Worm (Caenorhabditis elegans): ENCODE results near the gene unc-3.

The unc-3 gene

DNA sequence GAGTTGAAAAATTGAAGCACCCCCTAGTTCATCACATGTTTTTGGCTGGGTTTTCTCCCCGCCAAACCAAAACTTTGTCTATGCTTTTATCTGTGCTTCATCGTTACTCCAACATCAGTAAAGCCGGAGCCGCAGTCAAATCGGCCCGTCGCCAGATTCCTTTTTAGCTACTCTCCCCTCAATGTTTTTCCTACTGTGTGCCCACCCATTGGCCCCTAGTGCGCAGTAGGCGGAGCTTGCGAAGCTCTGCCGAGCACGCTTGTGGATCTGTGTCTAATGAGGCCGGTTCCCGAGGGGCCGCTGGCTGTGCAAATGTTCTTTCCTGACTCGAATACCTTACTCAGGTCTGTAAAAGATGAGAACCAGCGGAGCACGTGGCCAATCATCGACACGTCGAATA is 3.0 kb downstream of the unc-3 start:
- TF ChIP-seq zfh-2 (GFP tag; conservative IDR thresholded peaks at IDR 0.05) (peak; percentile 77), ama-1 (optimal IDR thresholded peaks at IDR 0.05) (no peak), ama-1 (GFP tag; optimal IDR thresholded peaks at IDR 0.05) (no peak), ceh-91 (GFP tag; IDR thresholded peaks at IDR 0.05) (no peak)

DNA sequence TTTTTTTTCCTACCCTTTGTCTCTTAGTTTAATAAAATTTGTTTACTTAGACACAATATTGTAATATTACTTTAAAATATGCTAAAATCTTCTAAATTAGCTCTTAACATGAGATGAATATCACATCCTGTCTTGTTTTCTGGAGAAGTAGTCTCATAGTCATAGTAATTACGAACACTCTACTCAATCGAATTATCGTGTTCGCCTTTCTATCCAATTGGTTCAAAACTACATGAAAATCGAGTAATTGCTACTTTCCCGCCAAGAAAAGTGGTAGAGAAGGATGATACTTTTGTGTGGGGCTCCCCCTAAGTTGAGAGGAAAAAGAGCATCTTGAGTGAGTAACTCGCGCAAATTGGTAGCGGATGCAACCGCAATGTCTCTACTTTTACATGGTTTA is 4.8 kb downstream of the unc-3 start:
- no peak for TF ChIP-seq rcor-1 (GFP tag; IDR thresholded peaks at IDR 0.05)
- no peak for TF ChIP-seq snpc-1.1 (tag; optimal IDR thresholded peaks at IDR 0.05; ENCODE audit: insufficient read depth)
- TF ChIP-seq ztf-18 (tag; optimal IDR thresholded peaks at IDR 0.05): no peak
- TF ChIP-seq hmg-1.2 (GFP tag; IDR thresholded peaks at IDR 0.05): no peak
- no peak for TF ChIP-seq madf-8 (GFP tag; conservative IDR thresholded peaks at IDR 0.05)
- no peak for TF ChIP-seq die-1 (tag; optimal IDR thresholded peaks at IDR 0.05)
- TF ChIP-seq lin-40 (tag; optimal IDR thresholded peaks at IDR 0.05): no peak
- TF ChIP-seq mcd-1 (GFP tag; IDR thresholded peaks at IDR 0.05): no peak
- no peak for TF ChIP-seq Y67H2A.10 (GFP tag; conservative IDR thresholded peaks at IDR 0.05)
- no peak for TF ChIP-seq let-526 (GFP tag; IDR thresholded peaks at IDR 0.05)
- TF ChIP-seq madf-10 (tag; optimal IDR thresholded peaks at IDR 0.05): no peak
- no peak for TF ChIP-seq athp-1 (tag; optimal IDR thresholded peaks at IDR 0.05)
- no peak for TF ChIP-seq attf-6 (GFP tag; IDR thresholded peaks at IDR 0.05)
- no peak for TF ChIP-seq gei-17 (GFP tag; optimal IDR thresholded peaks at IDR 0.05)
- TF ChIP-seq zfh-2 (GFP tag; conservative IDR thresholded peaks at IDR 0.05): no peak
- no peak for TF ChIP-seq ztf-3 (GFP tag; optimal IDR thresholded peaks at IDR 0.05)
- TF ChIP-seq ztf-28 (GFP tag; IDR thresholded peaks at IDR 0.05): no peak
- no peak for TF ChIP-seq efl-1 (GFP tag; optimal IDR thresholded peaks at IDR 0.05)
- TF ChIP-seq nhr-179 (tag; optimal IDR thresholded peaks at IDR 0.05): no peak

DNA sequence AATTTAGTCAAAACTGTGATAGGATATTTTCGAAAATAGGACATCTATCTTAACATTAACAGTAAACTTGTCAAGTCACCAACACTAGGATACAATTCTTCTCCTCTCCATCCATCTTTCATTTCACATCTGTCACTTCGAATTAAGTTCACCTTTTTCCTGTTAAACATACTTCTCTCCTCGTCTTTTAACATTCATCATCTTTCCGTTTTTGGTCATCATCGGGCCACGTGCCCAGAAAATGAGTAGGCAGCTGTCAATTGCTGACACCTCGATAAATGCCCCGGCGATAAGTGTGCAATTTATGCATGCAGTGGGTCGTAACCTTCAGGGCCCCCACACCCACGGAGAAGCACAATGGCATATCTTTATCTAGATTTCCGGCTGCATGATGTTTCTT is 6.8 kb downstream of the unc-3 start:
- TF ChIP-seq dox-1 (GFP tag; IDR thresholded peaks at IDR 0.05) (peak; percentile 38; the same call in 1 of the 2 replicates), lir-1 (GFP tag; conservative IDR thresholded peaks at IDR 0.05) (no peak), nhr-90 (tag; optimal IDR thresholded peaks at IDR 0.05) (peak; percentile 18), ztf-26 (tag; optimal IDR thresholded peaks at IDR 0.05) (no peak), unc-62 (GFP tag; optimal IDR thresholded peaks at IDR 0.05) (peak; percentile 57), let-607 (tag; optimal IDR thresholded peaks at IDR 0.05) (peak; percentile 18 to 92), atf-7 (tag; optimal IDR thresholded peaks at IDR 0.05) (peak; percentile 71), nhr-80 (tag; optimal IDR thresholded peaks at IDR 0.05) (peak; percentile 78)

DNA sequence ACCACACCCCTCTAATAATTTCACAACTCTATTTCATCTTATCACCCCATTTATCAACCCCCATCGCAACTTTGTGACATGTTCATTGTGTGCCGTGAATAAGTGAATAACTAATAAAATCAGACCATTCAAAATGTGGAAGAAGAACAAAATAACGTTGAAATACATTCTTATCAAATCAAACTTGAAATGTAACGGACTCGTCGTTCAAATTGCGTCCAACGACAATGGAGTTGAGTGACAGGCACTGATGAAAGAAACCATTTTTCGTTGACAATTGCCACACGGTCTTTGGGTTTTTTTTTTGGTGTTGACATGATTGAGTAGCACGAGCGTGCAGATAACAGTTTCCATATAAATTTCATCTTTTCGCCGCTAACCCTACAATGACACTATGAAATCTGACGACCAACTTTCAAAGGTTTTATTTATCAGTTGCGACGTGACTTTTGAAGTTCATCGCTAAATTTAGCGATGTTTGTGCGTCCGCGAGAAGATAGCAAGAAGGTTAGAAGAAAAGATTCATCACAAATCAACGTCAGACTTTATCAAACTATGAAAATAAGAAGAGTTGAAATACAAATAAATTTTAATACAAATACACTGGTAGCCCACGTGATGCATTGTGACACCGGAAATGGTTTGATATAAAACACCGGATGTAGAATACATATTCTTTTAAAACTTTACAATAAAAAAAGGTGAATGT is 10.2 kb downstream of the unc-3 start:
- TF ChIP-seq athp-1 (tag; optimal IDR thresholded peaks at IDR 0.05) (no peak), sptf-2 (GFP tag; optimal IDR thresholded peaks at IDR 0.05) (no peak), snpc-4 (GFP tag; optimal IDR thresholded peaks at IDR 0.05) (no peak), snpc-4 (tag; optimal IDR thresholded peaks at IDR 0.05) (peak in 2 of 4 experiments; percentile 11 to 27), die-1 (tag; optimal IDR thresholded peaks at IDR 0.05) (no peak), Y53G8AR.9 (GFP tag; conservative IDR thresholded peaks at IDR 0.05) (no peak), F49E8.2 (tag; optimal IDR thresholded peaks at IDR 0.05; ENCODE audit: insufficient read depth) (no peak), F22D6.2 (tag; optimal IDR thresholded peaks at IDR 0.05) (peak; percentile 20), lsy-27 (tag; optimal IDR thresholded peaks at IDR 0.05; ENCODE audit: borderline replicate concordance, insufficient read depth) (no peak), nhr-90 (tag; optimal IDR thresholded peaks at IDR 0.05) (peak; percentile 37), hmg-20 (GFP tag; IDR thresholded peaks at IDR 0.05) (no peak), B0019.2 (GFP tag; conservative IDR thresholded peaks at IDR 0.05) (no peak), chd-7 (tag; optimal IDR thresholded peaks at IDR 0.05) (peak; percentile 22), egl-18 (GFP tag; IDR thresholded peaks at IDR 0.05) (no peak), hmg-1.2 (GFP tag; IDR thresholded peaks at IDR 0.05) (no peak), F52B5.7 (tag; optimal IDR thresholded peaks at IDR 0.05) (no peak), K11D2.4 (GFP tag; IDR thresholded peaks at IDR 0.05) (no peak), gei-17 (GFP tag; optimal IDR thresholded peaks at IDR 0.05) (no peak)
